Worm (Caenorhabditis elegans): ENCODE measurements around the gene C25E10.11.

DNA sequence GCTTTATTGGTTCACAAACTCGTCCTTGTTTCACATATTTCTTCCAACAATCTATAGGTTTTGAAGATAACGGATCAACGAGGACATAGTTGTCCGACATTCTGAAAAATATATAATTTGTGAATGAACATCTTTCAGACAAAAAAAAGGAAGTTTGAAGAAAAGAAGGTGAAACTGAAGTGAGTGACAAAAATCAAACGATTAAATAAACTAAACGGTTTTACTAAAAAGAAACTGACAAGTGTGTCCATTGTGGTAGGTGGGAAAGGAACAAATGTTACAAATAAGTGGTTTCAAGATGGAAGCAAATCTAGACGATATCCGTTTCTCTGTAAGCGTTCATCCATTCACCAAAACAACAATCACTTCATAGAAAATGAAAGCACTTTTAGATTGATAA, 3.8 kb upstream of the C25E10.11 start, which contains the start of gene C25E10.12:
- TF ChIP-seq ztf-23 (GFP tag; IDR thresholded peaks at IDR 0.05) (no peak), klf-2 (GFP tag; conservative IDR thresholded peaks at IDR 0.05) (no peak), ztf-29 (GFP tag; IDR thresholded peaks at IDR 0.05) (no peak), med-1 (GFP tag; optimal IDR thresholded peaks at IDR 0.05; ENCODE audit: insufficient read depth) (no peak), flt-1 (GFP tag; IDR thresholded peaks at IDR 0.05) (no peak), cog-1 (tag; optimal IDR thresholded peaks at IDR 0.05) (no peak), ref-1 (GFP tag; conservative IDR thresholded peaks at IDR 0.05) (no peak), tab-1 (GFP tag; IDR thresholded peaks at IDR 0.05) (no peak)

All from whole organism, midembryonic.